Fruit fly (Drosophila melanogaster) whole organism, embryonic: ENCODE data around the gene CG12182.

Experiments
- Abd-B ChIP-seq: fragments of 200-800 bp; sonication (Bioruptor generic); optimal IDR thresholded peaks from 2 replicates; lab custom pipeline; 2018; ENCODE audit warnings: missing biosample characterization, mild to moderate bottlenecking, missing genetic modification characterization, moderate library complexity
- Aef1 ChIP-seq: fragments of 200-800 bp; sonication (Bioruptor generic); IDR thresholded peaks from 3 replicates; pipeline ENCODE4 v1.3.6; 2022; ENCODE audit warnings: missing biosample characterization, missing genetic modification characterization
- CG10959 ChIP-seq: fragments of 200-800 bp; sonication (Bioruptor generic); IDR thresholded peaks from 2 replicates; pipeline ENCODE4 v1.3.6; 2022; ENCODE audit warnings: missing biosample characterization, missing genetic modification characterization
- CG10979 ChIP-seq: fragments of 200-800 bp; sonication (Bioruptor generic); optimal IDR thresholded peaks from 2 replicates; lab custom pipeline; 2018; ENCODE audit warnings: missing biosample characterization, mild to moderate bottlenecking, missing genetic modification characterization, moderate library complexity
- CG11398 ChIP-seq: fragments of 200-800 bp; sonication (Bioruptor generic); optimal IDR thresholded peaks from 2 replicates; lab custom pipeline; 2016; ENCODE audit warnings: missing biosample characterization, missing genetic modification characterization
- CG12219 ChIP-seq: fragments of 200-800 bp; sonication (Bioruptor generic); optimal IDR thresholded peaks from 3 replicates; lab custom pipeline; 2018; ENCODE audit warnings: missing biosample characterization, mild to moderate bottlenecking, missing genetic modification characterization
- CG13775 ChIP-seq: fragments of 200-800 bp; sonication (Bioruptor generic); optimal IDR thresholded peaks from 3 replicates; lab custom pipeline; 2017; ENCODE audit warnings: missing biosample characterization, mild to moderate bottlenecking, missing genetic modification characterization
- CG14050 ChIP-seq: fragments of 200-800 bp; sonication (Bioruptor generic); IDR thresholded peaks from 3 replicates; pipeline ENCODE4 v1.3.6; 2022; ENCODE audit warnings: missing biosample characterization, missing genetic modification characterization
- CG1647 ChIP-seq: fragments of 200-800 bp; sonication (Bioruptor generic); optimal IDR thresholded peaks from 3 replicates; lab custom pipeline; 2016; ENCODE audit warnings: missing biosample characterization, missing genetic modification characterization
- CG16815 ChIP-seq: fragments of 200-800 bp; sonication (Bioruptor generic); optimal IDR thresholded peaks from 3 replicates; lab custom pipeline; 2017; ENCODE audit warnings: missing biosample characterization, mild to moderate bottlenecking, missing genetic modification characterization
- CG17328 ChIP-seq: fragments of 200-800 bp; sonication (Bioruptor generic); IDR thresholded peaks from 2 replicates; pipeline ENCODE4 v1.3.6; 2022; ENCODE audit warnings: missing biosample characterization, missing genetic modification characterization
- CG18476 ChIP-seq: fragments of 200-800 bp; sonication (Bioruptor generic); optimal IDR thresholded peaks from 2 replicates; lab custom pipeline; 2016; ENCODE audit warnings: missing biosample characterization, mild to moderate bottlenecking, missing genetic modification characterization
- CG2116 ChIP-seq: fragments of 200-800 bp; sonication (Bioruptor generic); optimal IDR thresholded peaks from 3 replicates; lab custom pipeline; 2018; ENCODE audit warnings: missing biosample characterization, mild to moderate bottlenecking, missing genetic modification characterization
- CG2678 ChIP-seq: fragments of 200-800 bp; sonication (Bioruptor generic); optimal IDR thresholded peaks from 3 replicates; lab custom pipeline; 2019; ENCODE audit warnings: missing biosample characterization, mild to moderate bottlenecking, missing genetic modification characterization, moderate library complexity
- CG3065 ChIP-seq: fragments of 200-800 bp; sonication (Bioruptor generic); optimal IDR thresholded peaks from 2 replicates; lab custom pipeline; 2016; ENCODE audit warnings: missing biosample characterization, missing genetic modification characterization
- CG43689 ChIP-seq: fragments of 200-800 bp; sonication (Bioruptor generic); IDR thresholded peaks from 2 replicates; pipeline ENCODE4 v1.3.6; 2022; ENCODE audit warnings: missing biosample characterization, missing genetic modification characterization
- CG6683 ChIP-seq: fragments of 200-800 bp; sonication (Bioruptor generic); optimal IDR thresholded peaks from 2 replicates; lab custom pipeline; 2017; ENCODE audit warnings: missing biosample characterization, mild to moderate bottlenecking, missing genetic modification characterization, missing genetic modification reagents
- CG6765 ChIP-seq: fragments of 200-800 bp; sonication (Bioruptor generic); optimal IDR thresholded peaks from 3 replicates; lab custom pipeline; 2017; ENCODE audit warnings: missing biosample characterization, mild to moderate bottlenecking, missing genetic modification characterization
- CG8281 ChIP-seq: fragments of 200-800 bp; sonication (Bioruptor generic); optimal IDR thresholded peaks from 2 replicates; lab custom pipeline; 2018; ENCODE audit warnings: missing biosample characterization, mild to moderate bottlenecking, missing genetic modification characterization, moderate library complexity
- CG9727 ChIP-seq: fragments of 200-800 bp; sonication (Bioruptor generic); optimal IDR thresholded peaks from 3 replicates; lab custom pipeline; 2017; ENCODE audit warnings: missing biosample characterization, mild to moderate bottlenecking, missing genetic modification characterization
- Dad ChIP-seq: fragments of 200-800 bp; sonication (Bioruptor generic); optimal IDR thresholded peaks from 3 replicates; lab custom pipeline; 2016; ENCODE audit warnings: missing biosample characterization, missing genetic modification characterization
- Dbx ChIP-seq: fragments of 200-800 bp; sonication (Bioruptor generic); IDR thresholded peaks from 3 replicates; pipeline ENCODE4 v1.3.6; 2022; ENCODE audit warnings: missing biosample characterization, missing genetic modification characterization
- Elba2 ChIP-seq: fragments of 200-800 bp; sonication (Bioruptor generic); optimal IDR thresholded peaks from 3 replicates; lab custom pipeline; 2016; ENCODE audit warnings: missing biosample characterization, missing genetic modification characterization
- Ets65A ChIP-seq: fragments of 200-800 bp; sonication (Bioruptor generic); peaks from one replicate; lab custom pipeline; 2016; ENCODE audit warnings: missing biosample characterization, missing genetic modification characterization
- HHEX ChIP-seq: fragments of 200-800 bp; sonication (Bioruptor generic); optimal IDR thresholded peaks from 3 replicates; lab custom pipeline; 2017; ENCODE audit warnings: missing biosample characterization, mild to moderate bottlenecking, missing genetic modification characterization, missing genetic modification reagents
- HLH54F ChIP-seq: fragments of 200-800 bp; sonication (Bioruptor generic); optimal IDR thresholded peaks from 3 replicates; lab custom pipeline; 2016; ENCODE audit warnings: missing biosample characterization, missing genetic modification characterization
- Hand ChIP-seq: fragments of 200-800 bp; sonication (Bioruptor generic); optimal IDR thresholded peaks from 2 replicates; lab custom pipeline; 2017; ENCODE audit warnings: mild to moderate bottlenecking, missing biosample characterization, missing genetic modification reagents, missing genetic modification characterization
- Hmr ChIP-seq: fragments of 200-800 bp; sonication (Bioruptor generic); optimal IDR thresholded peaks from 3 replicates; lab custom pipeline; 2017; ENCODE audit warnings: mild to moderate bottlenecking, missing biosample characterization, missing genetic modification reagents, missing genetic modification characterization
- Hr3 ChIP-seq: fragments of 200-800 bp; sonication (Bioruptor generic); optimal IDR thresholded peaks from 3 replicates; lab custom pipeline; 2016; ENCODE audit warnings: missing biosample characterization, missing genetic modification characterization
- Kr ChIP-seq: fragments of 200-800 bp; sonication (Bioruptor generic); optimal IDR thresholded peaks from 2 replicates; lab custom pipeline; 2017; ENCODE audit warnings: missing biosample characterization, mild to moderate bottlenecking, missing genetic modification characterization
- Lim3 ChIP-seq: fragments of 200-800 bp; sonication (Bioruptor generic); IDR thresholded peaks from 2 replicates; pipeline ENCODE4 v1.3.6; 2022; ENCODE audit warnings: missing biosample characterization, missing genetic modification characterization
- MESR4 ChIP-seq: fragments of 200-800 bp; sonication (Bioruptor generic); optimal IDR thresholded peaks from 2 replicates; lab custom pipeline; 2018; ENCODE audit warnings: missing biosample characterization, mild to moderate bottlenecking, missing genetic modification characterization, moderate library complexity
- Meics ChIP-seq: fragments of 200-800 bp; sonication (Bioruptor generic); optimal IDR thresholded peaks from 2 replicates; lab custom pipeline; 2017; ENCODE audit warnings: missing biosample characterization, mild to moderate bottlenecking, missing genetic modification characterization
- NC2β ChIP-seq: fragments of 200-800 bp; sonication (Bioruptor generic); optimal IDR thresholded peaks from 2 replicates; lab custom pipeline; 2016; ENCODE audit warnings: missing biosample characterization, missing genetic modification characterization
- Ptx1 ChIP-seq: fragments of 200-800 bp; sonication (Bioruptor generic); IDR thresholded peaks from 2 replicates; pipeline ENCODE4 v1.3.6; 2022; ENCODE audit warnings: missing biosample characterization, missing genetic modification characterization
- Rx ChIP-seq: fragments of 200-800 bp; sonication (Bioruptor generic); IDR thresholded peaks from 2 replicates; pipeline ENCODE4 v1.3.6; 2022; ENCODE audit warnings: missing biosample characterization, missing genetic modification characterization
- Taf1 ChIP-seq: fragments of 200-800 bp; sonication (Bioruptor generic); IDR thresholded peaks from 2 replicates; pipeline ENCODE4 v1.3.6; 2022; ENCODE audit warnings: missing biosample characterization, missing genetic modification characterization
- Vsx1 ChIP-seq: fragments of 200-800 bp; sonication (Bioruptor generic); optimal IDR thresholded peaks from 2 replicates; lab custom pipeline; 2017; ENCODE audit warnings: missing biosample characterization, mild to moderate bottlenecking, missing genetic modification characterization, missing genetic modification reagents
- cg ChIP-seq: fragments of 200-800 bp; sonication (Bioruptor generic); optimal IDR thresholded peaks from 3 replicates; lab custom pipeline; 2019; ENCODE audit warnings: missing biosample characterization, mild to moderate bottlenecking, missing genetic modification characterization, moderate library complexity
- dm ChIP-seq: fragments of 200-800 bp; sonication (Bioruptor generic); optimal IDR thresholded peaks from 3 replicates; lab custom pipeline; 2016; ENCODE audit warnings: missing biosample characterization, missing genetic modification characterization
- esg ChIP-seq: fragments of 200-800 bp; sonication (Bioruptor generic); conservative IDR thresholded peaks from 2 replicates; pipeline ENCODE4 v1.3.6; 2022; ENCODE audit warnings: missing biosample characterization, missing genetic modification characterization
- ham ChIP-seq: fragments of 200-800 bp; sonication (Bioruptor generic); IDR thresholded peaks from 2 replicates; pipeline ENCODE4 v1.3.6; 2022; ENCODE audit warnings: missing biosample characterization, missing genetic modification characterization
- jumu ChIP-seq: fragments of 200-800 bp; sonication (Bioruptor generic); optimal IDR thresholded peaks from 3 replicates; lab custom pipeline; 2016; ENCODE audit warnings: missing biosample characterization, missing genetic modification characterization
- mirr ChIP-seq: fragments of 200-800 bp; sonication (Bioruptor generic); optimal IDR thresholded peaks from 3 replicates; lab custom pipeline; 2018; ENCODE audit warnings: missing biosample characterization, mild to moderate bottlenecking, missing genetic modification characterization
- prd ChIP-seq, 3 experiments: fragments of >200 bp in 2 of 3; fragments of 200-800 bp in 1 of 3; sonication (Bioruptor generic) in 1 of 3; optimal IDR thresholded peaks in 2 of 3; IDR thresholded peaks in 1 of 3; 2 replicates in 2 of 3; 3 replicates in 1 of 3; pipeline versions ENCODE4 v1.3.6 to Lab custom; 2017 to 2022; ENCODE audit warnings: missing biosample characterization in 1 of 3, missing genetic modification characterization in 1 of 3
- sd ChIP-seq: fragments of 200-800 bp; sonication (Bioruptor generic); optimal IDR thresholded peaks from 3 replicates; lab custom pipeline; 2018; ENCODE audit warnings: missing biosample characterization, mild to moderate bottlenecking, missing genetic modification characterization, moderate library complexity
- sug ChIP-seq: fragments of 200-800 bp; optimal IDR thresholded peaks from 2 replicates; lab custom pipeline; 2019; ENCODE audit warnings: missing biosample characterization, mild to moderate bottlenecking, missing genetic modification characterization, moderate library complexity
- tgo ChIP-seq: fragments of 200-800 bp; sonication (Bioruptor generic); IDR thresholded peaks from 3 replicates; pipeline ENCODE4 v1.3.6; 2022; ENCODE audit warnings: missing biosample characterization, missing genetic modification characterization
- toy ChIP-seq: fragments of 200-800 bp; sonication (Bioruptor generic); IDR thresholded peaks from 2 replicates; pipeline ENCODE4 v1.3.6; 2022; ENCODE audit warnings: missing biosample characterization, missing genetic modification characterization
- twi ChIP-seq: fragments of 200-800 bp; optimal IDR thresholded peaks from 2 replicates; lab custom pipeline; 2019; ENCODE audit warnings: missing biosample characterization, mild to moderate bottlenecking, missing genetic modification characterization, moderate library complexity

CG12182 gene

DNA sequence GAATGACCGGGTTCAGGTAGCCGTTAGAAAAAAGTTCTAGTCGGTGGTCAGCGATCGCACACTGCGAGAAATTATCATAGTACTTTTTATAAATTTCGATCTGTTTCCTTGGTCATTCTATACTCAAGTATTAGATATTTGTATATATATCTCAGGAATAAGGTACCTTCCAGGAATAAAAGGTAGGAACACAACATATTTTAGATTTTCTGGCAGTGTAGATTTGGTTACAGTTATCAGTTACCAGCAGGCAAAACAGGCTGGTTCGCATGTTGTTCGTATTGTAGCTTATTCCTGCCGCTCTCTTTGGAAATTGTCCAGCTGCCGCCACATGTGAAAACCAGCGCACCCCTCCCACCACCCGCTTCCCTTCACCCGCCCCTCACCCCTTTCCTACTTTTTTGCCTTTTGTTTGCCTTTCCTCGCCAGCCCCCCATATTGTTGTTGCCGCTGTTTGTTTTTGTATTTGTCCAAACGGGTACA is 18.0 kb downstream of the CG12182 start (continued):
- TF ChIP-seq Hmr (GFP tag; lab: Kevin White, UChicago) (peak; percentile 81), cg (GFP tag; lab: Kevin White, UChicago) (no peak), Vsx1 (GFP tag; lab: Kevin White, UChicago) (no peak), CG43689 (peak; percentile 76), CG16815 (GFP tag; lab: Kevin White, UChicago) (peak; percentile 82), Rx (GFP tag; lab: Robert Waterston, UW) (peak; percentile 82), CG2678 (tag; lab: Kevin White, UChicago) (peak; percentile 90), toy (GFP tag; lab: Robert Waterston, UW) (peak; percentile 27; the same call in 1 of the 2 replicates), CG8281 (tag; lab: Kevin White, UChicago) (peak; percentile 57), Kr (peak; percentile 80), Elba2 (GFP tag; lab: Kevin White, UChicago) (no peak), Lim3 (GFP tag; lab: Robert Waterston, UW) (peak; percentile 79), HLH54F (peak; percentile 64), Meics (GFP tag; lab: Kevin White, UChicago) (peak; percentile 86), Aef1 (peak; percentile 80), MESR4 (GFP tag; lab: Kevin White, UChicago) (peak; percentile 23), CG13775 (GFP tag; lab: Kevin White, UChicago) (peak; percentile 85), ham (GFP tag; lab: Robert Waterston, UW) (peak; percentile 59; the same call in 1 of the 2 replicates), twi (tag; lab: Kevin White, UChicago) (peak; percentile 83), tgo (peak; percentile 61), Ptx1 (GFP tag; lab: Robert Waterston, UW) (peak; percentile 78), CG17328 (GFP tag; lab: Robert Waterston, UW) (peak; percentile 96), CG6765 (GFP tag; lab: Kevin White, UChicago) (peak; percentile 57), CG10979 (tag; lab: Kevin White, UChicago) (peak; percentile 94), Abd-B (GFP tag; lab: Kevin White, UChicago) (peak; percentile 64), Hand (peak; percentile 70), esg (GFP tag; lab: Robert Waterston, UW) (peak; percentile 91), CG3065 (GFP tag; lab: Kevin White, UChicago) (no peak), Ets65A (GFP tag; lab: Kevin White, UChicago) (peak; percentile 96), prd (optimal IDR thresholded peaks at IDR 0.05; lab: Kevin White, UChicago) (no peak), prd (GFP tag; IDR thresholded peaks at IDR 0.05; lab: Robert Waterston, UW) (peak; percentile 90), CG2116 (peak; percentile 36), HHEX (GFP tag; lab: Kevin White, UChicago) (peak; percentile 87), CG10959 (GFP tag; lab: Robert Waterston, UW) (peak; percentile 87), sd (tag; lab: Kevin White, UChicago) (peak; percentile 46), CG1647 (peak; percentile 54), Dbx (GFP tag; lab: Robert Waterston, UW) (peak; percentile 87), Taf1 (GFP tag; lab: Robert Waterston, UW) (peak; percentile 81), CG6683 (GFP tag; lab: Kevin White, UChicago) (peak; percentile 55), sug (tag; lab: Kevin White, UChicago) (peak; percentile 47), dm (GFP tag; lab: Kevin White, UChicago) (peak; percentile 26), CG9727 (GFP tag; lab: Kevin White, UChicago) (peak; percentile 92), jumu (GFP tag; lab: Kevin White, UChicago) (peak; percentile 75), CG18476 (peak; percentile 50), CG11398 (GFP tag; lab: Kevin White, UChicago) (peak; percentile 1), mirr (GFP tag; lab: Kevin White, UChicago) (no peak), CG14050 (GFP tag; lab: Robert Waterston, UW) (peak; percentile 83), Dad (GFP tag; lab: Kevin White, UChicago) (peak; percentile 66), CG12219 (peak; percentile 86), NC2β (GFP tag; lab: Kevin White, UChicago) (peak; percentile 77), Hr3 (peak; percentile 79)
